Worm (Caenorhabditis elegans) whole organism, dauer: Measurements from ENCODE around the gene R07B7.10.

Experiments
- unc-62 ChIP-seq: sonication (generic microtip); optimal IDR thresholded peaks from 2 replicates; lab custom pipeline; 2017; ENCODE audit warnings: missing biosample characterization, missing genetic modification reagents, missing genetic modification characterization

The R07B7.10 gene

DNA sequence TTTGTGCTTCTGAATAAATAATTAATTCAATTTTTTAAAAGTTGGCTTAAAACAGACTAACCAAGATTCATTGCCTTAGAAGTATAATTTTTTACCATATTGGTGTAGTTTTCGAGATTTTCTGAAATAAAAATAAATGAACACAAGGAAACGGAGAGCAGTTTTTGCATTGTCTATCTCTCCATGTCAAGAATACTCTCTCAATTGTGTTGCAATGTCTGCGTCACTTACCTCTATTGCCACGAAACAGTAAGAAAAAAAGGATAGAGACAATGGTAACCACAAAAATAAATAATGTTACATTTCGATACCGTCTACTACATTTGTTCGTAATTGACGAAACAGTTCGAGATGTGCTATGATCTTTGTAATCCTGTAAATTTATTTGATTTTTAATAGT is at the start of gene R07B7.10:
Gene R07B7.10, plus strand, starts transcription at position 285 of the 400 bp plus-strand sequence.
- no peak for TF ChIP-seq unc-62 (GFP tag; lab: Kevin White, UChicago)

ce11 chrV:12033841-12034240 is 49.2 kb upstream of the R07B7.10 start:
- TF ChIP-seq unc-62 (GFP tag; lab: Kevin White, UChicago), result no peak

DNA sequence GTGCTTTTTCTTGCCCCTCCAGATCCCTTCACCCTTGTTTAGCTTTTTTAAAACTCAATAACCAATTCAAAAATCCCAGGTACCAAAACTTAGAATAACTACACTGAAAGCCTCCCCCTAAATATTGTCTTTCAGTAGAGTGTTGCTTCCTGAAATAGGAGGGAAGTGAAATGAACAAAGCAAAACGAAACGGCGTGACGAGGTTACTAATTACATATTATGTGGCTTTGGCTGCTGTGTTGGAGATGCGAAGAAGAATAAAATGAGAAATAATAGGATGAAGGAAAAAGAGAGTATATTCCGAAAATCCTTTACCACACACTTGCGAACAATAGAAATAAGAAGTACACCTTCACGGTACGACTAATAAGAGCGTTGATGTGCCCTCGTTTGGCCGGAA is 46.9 kb upstream of the R07B7.10 start:
- no peak for TF ChIP-seq unc-62 (GFP tag; lab: Kevin White, UChicago)

ce11 chrV:12037889-12038288 is 45.1 kb upstream of the R07B7.10 start:
- no peak for TF ChIP-seq unc-62 (GFP tag; lab: Kevin White, UChicago)

ce11 chrV:12038317-12038716 is 44.7 kb upstream of the R07B7.10 start:
- TF ChIP-seq unc-62 (GFP tag; lab: Kevin White, UChicago), result no peak

ce11 chrV:12038783-12039182 is 44.2 kb upstream of the R07B7.10 start:
- TF ChIP-seq unc-62 (GFP tag; lab: Kevin White, UChicago), result no peak

ce11 chrV:12039755-12040154 is 43.3 kb upstream of the R07B7.10 start:
- no peak for TF ChIP-seq unc-62 (GFP tag; lab: Kevin White, UChicago)

DNA sequence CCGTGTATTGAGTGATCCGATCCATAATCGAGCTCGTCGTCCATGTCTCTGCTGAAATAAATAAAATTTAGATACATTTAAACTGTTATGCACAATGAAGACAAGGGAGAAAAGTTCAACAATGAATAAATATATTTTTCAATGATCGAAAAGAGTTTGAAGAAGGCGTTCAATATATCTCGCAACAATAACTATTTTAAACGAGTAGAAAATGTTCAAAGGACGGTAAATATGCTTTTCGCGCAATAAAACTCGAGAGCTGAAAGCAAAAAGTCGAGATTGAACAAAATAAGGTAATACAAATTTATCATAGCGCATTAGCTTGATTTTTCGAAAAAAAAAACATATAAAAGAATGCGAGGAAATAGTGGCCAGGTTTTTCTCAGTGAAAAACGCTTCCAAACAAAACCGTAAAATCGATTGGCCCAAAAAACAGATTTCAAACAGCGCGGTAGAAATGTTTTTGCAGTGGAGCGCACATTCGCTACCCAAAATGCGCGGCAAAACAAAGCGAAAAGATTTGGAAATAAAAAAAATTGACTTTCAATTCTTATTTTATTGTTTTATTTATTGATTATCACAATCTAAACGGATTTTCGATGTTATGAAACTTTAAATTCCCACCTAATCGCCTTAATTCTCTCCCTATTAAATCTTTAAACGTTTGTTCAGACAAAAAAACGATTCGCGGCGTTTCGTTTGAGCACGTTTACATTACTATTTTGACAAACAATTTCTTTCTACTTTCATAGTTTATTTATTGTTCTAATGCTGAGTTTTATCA is 42.0 kb upstream of the R07B7.10 start, which contains the start of the genes kup-1 and F10C2.4:
Gene kup-1, minus strand, starts transcription at position 51 of the 784 bp plus-strand sequence.
Gene F10C2.4, plus strand, starts transcription at position 734 of the 784 bp plus-strand sequence.
- no peak for TF ChIP-seq unc-62 (GFP tag; lab: Kevin White, UChicago)

DNA sequence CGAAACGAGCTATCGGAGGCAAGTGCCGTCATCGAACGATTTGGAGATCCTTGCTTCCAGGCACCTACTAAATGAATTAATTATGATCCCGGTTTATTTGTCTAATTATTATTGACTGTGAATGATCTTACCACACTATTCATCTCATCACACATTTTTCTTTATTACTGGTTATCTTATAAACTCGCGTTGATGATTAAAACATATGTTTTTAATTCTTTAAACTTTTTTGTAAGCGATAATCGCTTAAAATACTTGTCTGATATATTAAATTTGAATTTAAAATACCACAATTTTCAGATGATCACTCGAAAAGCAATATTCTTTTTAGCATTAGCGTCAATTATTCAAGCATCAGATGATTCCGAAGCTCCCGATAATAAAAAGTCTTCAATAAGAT is 37.9 kb upstream of the R07B7.10 start, which contains the start of gene F10C2.5:
Gene F10C2.5, plus strand, starts transcription at position 301 of the 400 bp plus-strand sequence.
- no peak for TF ChIP-seq unc-62 (GFP tag; lab: Kevin White, UChicago)

DNA sequence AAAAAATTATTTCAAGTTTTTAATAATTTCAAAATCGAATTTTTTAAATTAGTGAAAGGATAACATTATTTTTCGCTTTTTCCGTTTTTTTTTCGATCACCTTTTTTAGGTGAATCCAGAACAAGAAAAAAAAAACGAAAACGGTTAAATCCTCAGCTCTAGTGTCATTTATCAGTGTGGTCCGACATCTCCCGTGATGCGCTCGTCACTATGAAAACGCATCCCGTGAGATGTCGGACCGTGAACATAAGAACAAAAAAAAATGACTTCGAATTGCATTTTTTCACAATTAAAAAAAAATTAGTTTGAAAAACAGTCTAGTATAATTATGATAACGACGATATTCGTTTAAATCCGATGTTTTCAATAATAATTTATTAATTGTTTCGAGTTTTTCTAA is 35.3 kb upstream of the R07B7.10 start:
- TF ChIP-seq unc-62 (GFP tag; lab: Kevin White, UChicago), result no peak

- TF ChIP-seq unc-62 (GFP tag; lab: Kevin White, UChicago), result no peak
Measured at ce11 chrV:12048445-12048844, 34.6 kb upstream of the R07B7.10 start, which contains the start of gene dars-2. dars-2 (plus strand) TSS chrV:12048745.

- TF ChIP-seq unc-62 (GFP tag; lab: Kevin White, UChicago), result no peak
Measured at ce11 chrV:12053598-12053997, 29.4 kb upstream of the R07B7.10 start, which contains the start of gene F10C2.7. F10C2.7 (plus strand) TSS chrV:12053898.

DNA sequence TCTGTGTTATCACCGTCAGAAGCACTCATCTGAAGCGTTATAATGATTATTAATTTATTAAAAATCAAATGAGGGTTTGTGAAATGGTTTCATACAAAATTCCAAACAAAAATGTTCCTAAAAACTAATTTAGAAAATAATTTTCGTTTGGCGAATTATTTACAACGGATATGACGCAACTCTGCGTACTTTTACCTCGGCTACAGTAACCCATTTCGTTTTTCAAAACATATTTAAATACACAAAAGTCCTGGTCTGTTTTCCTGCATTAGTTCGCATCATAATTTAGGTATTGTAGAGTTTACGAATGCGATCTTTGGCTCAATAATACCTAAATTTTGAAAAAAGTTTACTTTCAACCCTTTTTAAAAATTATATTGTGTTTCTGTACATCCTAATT is 23.3 kb upstream of the R07B7.10 start, which contains the start of gene R07B7.2:
Gene R07B7.2, minus strand, starts transcription at position 35 of the 400 bp plus-strand sequence.
- TF ChIP-seq unc-62 (GFP tag; lab: Kevin White, UChicago), result no peak

- TF ChIP-seq unc-62 (GFP tag; lab: Kevin White, UChicago), result no peak
Measured at ce11 chrV:12063036-12063435, 20.0 kb upstream of the R07B7.10 start, which contains the start of gene clh-6. clh-6 (minus strand) TSS chrV:12063368.

DNA sequence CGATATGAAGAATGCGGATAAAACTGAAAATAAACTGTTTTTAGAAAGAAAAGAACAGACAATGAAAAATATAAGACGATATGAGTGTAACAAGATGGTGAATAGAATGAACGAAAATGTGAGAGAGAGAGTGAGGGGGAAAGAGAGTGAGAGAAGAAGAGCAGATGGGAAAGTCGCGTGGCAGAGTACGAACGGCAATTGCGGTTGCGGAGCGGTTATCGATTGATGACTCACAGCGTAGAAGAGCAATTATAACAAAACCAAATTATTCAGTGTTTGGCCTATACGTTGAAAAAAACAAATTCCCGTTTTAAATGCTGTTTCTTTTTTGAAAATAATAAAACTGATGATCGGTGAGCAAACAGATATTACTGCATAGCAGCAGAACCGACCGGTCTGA is 17.6 kb upstream of the R07B7.10 start, which contains the start of gene pqn-53:
Gene pqn-53, minus strand, starts transcription at position 23 of the 400 bp plus-strand sequence.
- TF ChIP-seq unc-62 (GFP tag; lab: Kevin White, UChicago), result no peak

ce11 chrV:12065859-12066258 is 17.2 kb upstream of the R07B7.10 start:
- TF ChIP-seq unc-62 (GFP tag; lab: Kevin White, UChicago), result no peak
